Worm (Caenorhabditis elegans) whole organism, L1 larva: ENCODE results near the gene srh-287.

Experiments used
- elt-3 ChIP-seq, 6 experiments: fragments of 150-350 bp in 1 of 6; sonication (generic microtip); optimal IDR thresholded peaks; 2 replicates each; lab custom pipeline; 2017 to 2018; ENCODE audit warnings: missing biosample characterization in 6 of 6, missing genetic modification characterization in 6 of 6, inconsistent platforms in 1 of 6
- mep-1 ChIP-seq: fragments of 150-350 bp; optimal IDR thresholded peaks from 2 replicates; lab custom pipeline; 2014; ENCODE audit warnings: missing biosample characterization, missing genetic modification characterization

DNA sequence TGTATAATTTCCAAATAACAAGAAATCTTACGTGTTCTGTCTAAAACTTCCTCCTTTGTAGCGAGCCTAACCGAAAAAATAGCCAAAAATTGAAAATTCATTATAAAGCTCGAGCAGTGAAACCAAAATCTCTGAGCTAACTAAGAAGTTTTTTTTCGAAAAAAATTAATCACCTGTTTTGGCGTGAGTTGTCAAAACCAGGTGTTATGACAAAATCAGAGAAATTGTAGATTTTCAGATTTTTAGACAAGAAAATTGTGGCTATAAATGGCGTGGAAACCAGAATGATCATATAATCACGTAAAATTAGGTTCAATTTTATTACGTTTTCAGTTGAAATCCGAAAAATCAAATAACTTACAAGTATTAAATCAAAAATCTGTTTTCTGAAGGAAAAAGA, 27.5 kb upstream of the srh-287 start, which contains the start of gene sre-21:
- no peak for TF ChIP-seq elt-3 (tag; optimal IDR thresholded peaks at IDR 0.05; lab: Kevin White, UChicago)
- no peak for TF ChIP-seq mep-1 (tag; lab: Kevin White, UChicago)
